Fruit fly (Drosophila melanogaster): ENCODE results near the gene Brd7-9.

The Brd7-9 gene

dm6 chr2L:7827045-7828004 is 44.7 kb downstream of the Brd7-9 start, which contains the start of the genes Rack1 and mts (continued):
- TF ChIP-seq gcm (GFP tag; optimal IDR thresholded peaks at IDR 0.05) (peak; percentile 70), vvl (GFP tag; IDR thresholded peaks at IDR 0.05) (peak; percentile 91), tna (GFP tag; IDR thresholded peaks at IDR 0.05; ENCODE audit: partially characterized antibody) (0 out of 2 replicates have a peak, but pooled peaks have one; percentile 18), CG14050 (GFP tag; IDR thresholded peaks at IDR 0.05) (peak; percentile 73), CG18764 (GFP tag; optimal IDR thresholded peaks at IDR 0.05) (peak; percentile 75), ewg (GFP tag; optimal IDR thresholded peaks at IDR 0.05) (peak; percentile 73), CG4854 (GFP tag; optimal IDR thresholded peaks at IDR 0.05) (peak; percentile 60), CG8388 (GFP tag; optimal IDR thresholded peaks at IDR 0.05) (peak; percentile 58), CG30431 (GFP tag; optimal IDR thresholded peaks at IDR 0.05) (peak; percentile 71), CG10366 (GFP tag; IDR thresholded peaks at IDR 0.05) (peak; percentile 74), CG6854 (GFP tag; optimal IDR thresholded peaks at IDR 0.05) (peak; percentile 90), Kr (GFP tag; optimal IDR thresholded peaks at IDR 0.05) (peak; percentile 73), CG12104 (GFP tag; optimal IDR thresholded peaks at IDR 0.05) (peak; percentile 79), kay (GFP tag; optimal IDR thresholded peaks at IDR 0.05) (no peak), ato (GFP tag; IDR thresholded peaks at IDR 0.05; ENCODE audit: partially characterized antibody) (peak; percentile 35; the same call in 1 of the 2 replicates), vnd (GFP tag; IDR thresholded peaks at IDR 0.05; ENCODE audit: partially characterized antibody) (no peak), tap (tag; optimal IDR thresholded peaks at IDR 0.05) (peak; percentile 76), HLH3B (GFP tag; IDR thresholded peaks at IDR 0.05) (peak; percentile 84), wek (GFP tag; optimal IDR thresholded peaks at IDR 0.05) (peak; percentile 85), CG4820 (GFP tag; optimal IDR thresholded peaks at IDR 0.05) (peak; percentile 64), en (GFP tag; optimal IDR thresholded peaks at IDR 0.05) (peak; percentile 75), CG16779 (GFP tag; IDR thresholded peaks at IDR 0.05) (peak; percentile 78), CG4730 (GFP tag; IDR thresholded peaks at IDR 0.05) (peak; percentile 59), tin (GFP tag; optimal IDR thresholded peaks at IDR 0.05) (peak; percentile 73), CG9437 (GFP tag; optimal IDR thresholded peaks at IDR 0.05) (peak; percentile 92), pum (GFP tag; optimal IDR thresholded peaks at IDR 0.05) (peak; percentile 63), onecut (GFP tag; IDR thresholded peaks at IDR 0.05) (peak; percentile 88), CG13287 (GFP tag; IDR thresholded peaks at IDR 0.05; ENCODE audit: partially characterized antibody) (peak; percentile 47), fu2 (GFP tag; optimal IDR thresholded peaks at IDR 0.05) (peak; percentile 72), bowl (GFP tag; IDR thresholded peaks at IDR 0.05) (peak; percentile 32; the same call in 1 of the 2 replicates), Side (GFP tag; optimal IDR thresholded peaks at IDR 0.05) (peak; percentile 80), CG9817 (tag; optimal IDR thresholded peaks at IDR 0.05) (peak; percentile 81), CG4404 (GFP tag; IDR thresholded peaks at IDR 0.05) (no peak), CrebB (tag; optimal IDR thresholded peaks at IDR 0.05) (peak; percentile 88), ac (GFP tag; optimal IDR thresholded peaks at IDR 0.05) (peak; percentile 75), CG13123 (GFP tag; optimal IDR thresholded peaks at IDR 0.05) (peak; percentile 34), unpg (GFP tag; optimal IDR thresholded peaks at IDR 0.05) (peak; percentile 83), Usf (GFP tag; optimal IDR thresholded peaks at IDR 0.05) (peak; percentile 73), CG8290 (GFP tag; optimal IDR thresholded peaks at IDR 0.05) (peak; percentile 54), CG8290 (tag; optimal IDR thresholded peaks at IDR 0.05) (peak; percentile 74 to 96), toy (GFP tag; IDR thresholded peaks at IDR 0.05) (peak; percentile 37; the same call in 1 of the 2 replicates), pzg (GFP tag; optimal IDR thresholded peaks at IDR 0.05) (peak; percentile 82), wor (GFP tag; IDR thresholded peaks at IDR 0.05) (peak; percentile 48), CG7928 (GFP tag; optimal IDR thresholded peaks at IDR 0.05) (peak; percentile 54), Poxn (GFP tag; IDR thresholded peaks at IDR 0.05) (0 out of 2 replicates have a peak, but pooled peaks have one; percentile 16), CG7839 (tag; optimal IDR thresholded peaks at IDR 0.05) (peak; percentile 82), CG15696 (tag; optimal IDR thresholded peaks at IDR 0.05) (peak; percentile 26), dati (GFP tag; IDR thresholded peaks at IDR 0.05) (peak; percentile 61; the same call in 1 of the 2 replicates)
